Worm (Caenorhabditis elegans): ENCODE measurements around the gene W02H5.19.
"Not testable (repeated sequence)": the region's sequence is repeated elsewhere in the genome, so short reads cannot be mapped to it uniquely, and the experiment has no call there.

DNA sequence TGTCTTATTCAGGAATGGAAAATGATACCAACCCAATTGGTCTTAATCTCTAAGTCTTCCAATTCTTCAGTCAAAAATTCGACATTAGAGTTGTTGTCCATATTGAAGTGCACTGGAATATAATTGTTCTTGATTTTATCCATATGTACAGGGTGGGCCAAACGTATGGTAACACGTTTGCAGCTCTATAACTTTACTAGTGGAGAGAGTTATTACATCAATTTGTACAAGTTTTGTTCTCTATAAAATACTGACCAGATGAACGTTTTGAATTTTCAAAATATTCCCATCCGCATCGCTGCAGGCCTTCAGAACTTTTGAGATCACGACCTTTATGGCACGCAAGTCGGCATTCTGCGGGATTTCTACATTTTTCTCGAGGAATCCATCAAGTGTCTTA lies 39.9 kb upstream of the W02H5.19 start, which contains the start of gene F53E10.5:
- TF ChIP-seq ceh-82 (tag; optimal IDR thresholded peaks at IDR 0.05); unc-62 (GFP tag; optimal IDR thresholded peaks at IDR 0.05); snpc-4 (tag; optimal IDR thresholded peaks at IDR 0.05); pha-4 (tag; optimal IDR thresholded peaks at IDR 0.05); nhr-77 (tag; optimal IDR thresholded peaks at IDR 0.05); nhr-25 (tag; optimal IDR thresholded peaks at IDR 0.05); elt-2 (tag; optimal IDR thresholded peaks at IDR 0.05); aly-2 (tag; optimal IDR thresholded peaks at IDR 0.05); zag-1 (tag; optimal IDR thresholded peaks at IDR 0.05); ama-1 (optimal IDR thresholded peaks at IDR 0.05): not testable (repeated sequence)
